Fruit fly (Drosophila melanogaster) whole organism, embryonic: ENCODE data around the gene Rab23.

ENCODE experiments used
- Aef1 ChIP-seq: fragments of 200-800 bp; sonication (Bioruptor generic); IDR thresholded peaks from 3 replicates; pipeline ENCODE4 v1.3.6; 2022; ENCODE audit warnings: missing biosample characterization, missing genetic modification characterization
- CG10267 ChIP-seq: fragments of 200-800 bp; sonication (Bioruptor generic); optimal IDR thresholded peaks from 2 replicates; lab custom pipeline; 2018; ENCODE audit warnings: missing biosample characterization, mild to moderate bottlenecking, missing genetic modification characterization, moderate library complexity
- CG10366 ChIP-seq: fragments of 200-800 bp; sonication (Bioruptor generic); IDR thresholded peaks from 2 replicates; pipeline ENCODE4 v1.3.6; 2022; ENCODE audit warnings: missing biosample characterization, missing genetic modification characterization
- CG10979 ChIP-seq: fragments of 200-800 bp; sonication (Bioruptor generic); optimal IDR thresholded peaks from 2 replicates; lab custom pipeline; 2018; ENCODE audit warnings: missing biosample characterization, mild to moderate bottlenecking, missing genetic modification characterization, moderate library complexity
- CG11723 ChIP-seq: fragments of 200-800 bp; sonication (Bioruptor generic); optimal IDR thresholded peaks from 2 replicates; lab custom pipeline; 2017; ENCODE audit warnings: missing biosample characterization, mild to moderate bottlenecking, missing genetic modification characterization
- CG12104 ChIP-seq: fragments of 200-800 bp; sonication (Bioruptor generic); optimal IDR thresholded peaks from 3 replicates; lab custom pipeline; 2016; ENCODE audit warnings: missing biosample characterization, missing genetic modification characterization
- CG1233 ChIP-seq: fragments of 200-800 bp; sonication (Bioruptor generic); optimal IDR thresholded peaks from 4 replicates; lab custom pipeline; 2018; ENCODE audit warnings: missing biosample characterization, mild to moderate bottlenecking, missing genetic modification characterization
- CG13894 ChIP-seq: fragments of 200-800 bp; sonication (Bioruptor generic); optimal IDR thresholded peaks from 3 replicates; lab custom pipeline; 2018; ENCODE audit warnings: missing biosample characterization, mild to moderate bottlenecking, missing genetic modification characterization, moderate library complexity
- CG17385 ChIP-seq: fragments of 200-800 bp; sonication (Bioruptor generic); optimal IDR thresholded peaks from 3 replicates; lab custom pipeline; 2018; ENCODE audit warnings: missing biosample characterization, mild to moderate bottlenecking, missing genetic modification characterization
- CG18476 ChIP-seq: fragments of 200-800 bp; sonication (Bioruptor generic); optimal IDR thresholded peaks from 2 replicates; lab custom pipeline; 2016; ENCODE audit warnings: missing biosample characterization, mild to moderate bottlenecking, missing genetic modification characterization
- CG2889 ChIP-seq: fragments of 200-800 bp; sonication (Bioruptor generic); IDR thresholded peaks from 3 replicates; pipeline ENCODE4 v1.3.6; 2022; ENCODE audit warnings: missing biosample characterization, missing genetic modification characterization
- CG30020 ChIP-seq: fragments of 200-800 bp; optimal IDR thresholded peaks from 2 replicates; lab custom pipeline; 2019; ENCODE audit warnings: missing biosample characterization, mild to moderate bottlenecking, missing genetic modification characterization, moderate library complexity
- CG30403 ChIP-seq: fragments of 200-800 bp; sonication (Bioruptor generic); optimal IDR thresholded peaks from 3 replicates; lab custom pipeline; 2016; ENCODE audit warnings: missing biosample characterization, missing genetic modification characterization
- CG30431 ChIP-seq: fragments of 200-800 bp; sonication (Bioruptor generic); optimal IDR thresholded peaks from 2 replicates; lab custom pipeline; 2017; ENCODE audit warnings: missing biosample characterization, missing genetic modification characterization
- CG31441 ChIP-seq: fragments of 200-800 bp; sonication (Bioruptor generic); IDR thresholded peaks from 2 replicates; pipeline ENCODE4 v1.3.6; 2022; ENCODE audit warnings: missing biosample characterization, missing genetic modification characterization
- CG3163 ChIP-seq: fragments of 200-800 bp; sonication (Bioruptor generic); optimal IDR thresholded peaks from 3 replicates; lab custom pipeline; 2016; ENCODE audit warnings: missing biosample characterization, missing genetic modification characterization
- CG34376 ChIP-seq: fragments of 200-800 bp; sonication (Bioruptor generic); optimal IDR thresholded peaks from 2 replicates; lab custom pipeline; 2018; ENCODE audit warnings: missing biosample characterization, mild to moderate bottlenecking, missing genetic modification characterization
- CG8359 ChIP-seq: fragments of 200-800 bp; sonication (Bioruptor generic); optimal IDR thresholded peaks from 2 replicates; lab custom pipeline; 2017; ENCODE audit warnings: missing biosample characterization, mild to moderate bottlenecking, missing genetic modification characterization, borderline replicate concordance
- CG9215 ChIP-seq: fragments of 200-800 bp; sonication (Bioruptor generic); IDR thresholded peaks from 2 replicates; pipeline ENCODE4 v1.3.6; 2022; ENCODE audit warnings: missing biosample characterization, missing genetic modification characterization
- Chrac-16 ChIP-seq: fragments of 200-800 bp; sonication (Bioruptor generic); optimal IDR thresholded peaks from 3 replicates; lab custom pipeline; 2016; ENCODE audit warnings: missing biosample characterization, missing genetic modification characterization
- Dek ChIP-seq: fragments of 200-800 bp; sonication (Bioruptor generic); optimal IDR thresholded peaks from 3 replicates; lab custom pipeline; 2019; ENCODE audit warnings: missing biosample characterization, mild to moderate bottlenecking, missing genetic modification characterization, moderate library complexity
- Drgx ChIP-seq: fragments of 200-800 bp; sonication (Bioruptor generic); IDR thresholded peaks from 2 replicates; pipeline ENCODE4 v1.3.6; 2022; ENCODE audit warnings: missing biosample characterization, missing genetic modification characterization
- E2f1 ChIP-seq: fragments of 200-800 bp; sonication (Bioruptor generic); IDR thresholded peaks from 2 replicates; pipeline ENCODE4 v1.3.6; 2022; ENCODE audit warnings: missing biosample characterization, missing genetic modification characterization
- Eip74EF ChIP-seq, 2 experiments: fragments of 200-800 bp in 1 of 2; fragments of >200 bp in 1 of 2; sonication (Bioruptor generic) in 1 of 2; optimal IDR thresholded peaks; 2 replicates each; lab custom pipeline; 2017 to 2019; ENCODE audit warnings: missing biosample characterization in 2 of 2, missing genetic modification characterization in 2 of 2, mild to moderate bottlenecking in 1 of 2, moderate library complexity in 1 of 2
- Gug ChIP-seq: fragments of 200-800 bp; sonication (Bioruptor generic); IDR thresholded peaks from 4 replicates; pipeline ENCODE4 v1.3.6; 2022; ENCODE audit warnings: missing biosample characterization, missing genetic modification characterization
- H15 ChIP-seq: fragments of 200-800 bp; sonication (Bioruptor generic); IDR thresholded peaks from 3 replicates; pipeline ENCODE4 v1.3.6; 2022; ENCODE audit warnings: missing biosample characterization, missing genetic modification characterization
- Hr51 ChIP-seq, 2 experiments: fragments of 200-800 bp; sonication (Bioruptor generic); optimal IDR thresholded peaks; 2 replicates in 1 of 2; 3 replicates in 1 of 2; lab custom pipeline; 2016 to 2018; ENCODE audit warnings: missing biosample characterization in 2 of 2, missing genetic modification characterization in 2 of 2, mild to moderate bottlenecking in 1 of 2, moderate library complexity in 1 of 2
- Myb ChIP-seq: fragments of 200-800 bp; sonication (Bioruptor generic); optimal IDR thresholded peaks from 2 replicates; lab custom pipeline; 2016; ENCODE audit warnings: missing biosample characterization, missing genetic modification characterization
- Pdp1 ChIP-seq, 2 experiments: fragments of 200-800 bp; sonication (Bioruptor generic); optimal IDR thresholded peaks; 3 replicates each; lab custom pipeline; 2016; ENCODE audit warnings: missing biosample characterization in 2 of 2, missing genetic modification characterization in 2 of 2, mild to moderate bottlenecking in 1 of 2, moderate library complexity in 1 of 2
- Ptx1 ChIP-seq: fragments of 200-800 bp; sonication (Bioruptor generic); IDR thresholded peaks from 2 replicates; pipeline ENCODE4 v1.3.6; 2022; ENCODE audit warnings: missing biosample characterization, missing genetic modification characterization
- Rfx ChIP-seq: fragments of 200-800 bp; sonication (Bioruptor generic); IDR thresholded peaks from 2 replicates; pipeline ENCODE4 v1.3.6; 2022; ENCODE audit warnings: missing biosample characterization, missing genetic modification characterization
- Trl ChIP-seq, 3 experiments: fragments of >200 bp in 2 of 3; fragments of 200-800 bp in 1 of 3; sonication (Bioruptor generic) in 1 of 3; optimal IDR thresholded peaks; 2 replicates in 1 of 3; 3 replicates in 2 of 3; lab custom pipeline; 2016 to 2017; ENCODE audit warnings: missing biosample characterization in 1 of 3, missing genetic modification characterization in 1 of 3
- Xrp1 ChIP-seq: fragments of 200-800 bp; sonication (Bioruptor generic); IDR thresholded peaks from 2 replicates; pipeline ENCODE4 v1.3.6; 2022; ENCODE audit warnings: missing biosample characterization, missing genetic modification characterization
- ase ChIP-seq: fragments of 200-800 bp; sonication (Bioruptor generic); IDR thresholded peaks from 3 replicates; pipeline ENCODE4 v1.3.6; 2022; ENCODE audit warnings: missing biosample characterization, missing genetic modification characterization
- bowl ChIP-seq: fragments of 200-800 bp; sonication (Bioruptor generic); IDR thresholded peaks from 2 replicates; pipeline ENCODE4 v1.3.6; 2022; ENCODE audit warnings: missing biosample characterization, missing genetic modification characterization
- cato ChIP-seq: fragments of 200-800 bp; sonication (Bioruptor generic); optimal IDR thresholded peaks from 2 replicates; lab custom pipeline; 2016; ENCODE audit warnings: missing biosample characterization, missing genetic modification characterization, borderline replicate concordance
- chinmo ChIP-seq: fragments of 200-800 bp; sonication (Bioruptor generic); IDR thresholded peaks from 4 replicates; pipeline ENCODE4 v1.3.6; 2022; ENCODE audit warnings: missing biosample characterization, missing genetic modification characterization; ENCODE audit not compliant: partially characterized antibody
- croc ChIP-seq: fragments of 200-800 bp; sonication (Bioruptor generic); conservative IDR thresholded peaks from 3 replicates; pipeline ENCODE4 v1.3.6; 2022; ENCODE audit warnings: missing biosample characterization, missing genetic modification characterization
- dati ChIP-seq: fragments of 200-800 bp; sonication (Bioruptor generic); IDR thresholded peaks from 2 replicates; pipeline ENCODE4 v1.3.6; 2022; ENCODE audit warnings: missing biosample characterization, missing genetic modification characterization
- dysf ChIP-seq: fragments of 200-800 bp; sonication (Bioruptor generic); IDR thresholded peaks from 3 replicates; pipeline ENCODE4 v1.3.6; 2022; ENCODE audit warnings: missing biosample characterization, missing genetic modification characterization
- gcm2 ChIP-seq: fragments of 200-800 bp; sonication (Bioruptor generic); optimal IDR thresholded peaks from 2 replicates; lab custom pipeline; 2016; ENCODE audit warnings: missing biosample characterization, missing genetic modification characterization
- gem ChIP-seq: fragments of 200-800 bp; sonication (Bioruptor generic); optimal IDR thresholded peaks from 2 replicates; lab custom pipeline; 2019; ENCODE audit warnings: missing biosample characterization, mild to moderate bottlenecking, missing genetic modification characterization, moderate library complexity
- ind ChIP-seq: fragments of 200-800 bp; sonication (Bioruptor generic); optimal IDR thresholded peaks from 3 replicates; lab custom pipeline; 2016; ENCODE audit warnings: missing biosample characterization, missing genetic modification characterization
- pnt ChIP-seq: fragments of 200-800 bp; sonication (Bioruptor generic); optimal IDR thresholded peaks from 3 replicates; lab custom pipeline; 2016; ENCODE audit warnings: missing biosample characterization, missing genetic modification characterization
- prd ChIP-seq, 3 experiments: fragments of >200 bp in 2 of 3; fragments of 200-800 bp in 1 of 3; sonication (Bioruptor generic) in 1 of 3; optimal IDR thresholded peaks in 2 of 3; IDR thresholded peaks in 1 of 3; 2 replicates in 2 of 3; 3 replicates in 1 of 3; pipeline versions ENCODE4 v1.3.6 to Lab custom; 2017 to 2022; ENCODE audit warnings: missing biosample characterization in 1 of 3, missing genetic modification characterization in 1 of 3
- row ChIP-seq: fragments of 200-800 bp; sonication (Bioruptor generic); IDR thresholded peaks from 3 replicates; pipeline ENCODE4 v1.3.6; 2022; ENCODE audit warnings: missing biosample characterization, missing genetic modification characterization
- sna ChIP-seq: fragments of 200-800 bp; sonication (Bioruptor generic); IDR thresholded peaks from 2 replicates; pipeline ENCODE4 v1.3.6; 2022; ENCODE audit warnings: missing biosample characterization, missing genetic modification characterization; ENCODE audit not compliant: partially characterized antibody

Rab23 gene

DNA sequence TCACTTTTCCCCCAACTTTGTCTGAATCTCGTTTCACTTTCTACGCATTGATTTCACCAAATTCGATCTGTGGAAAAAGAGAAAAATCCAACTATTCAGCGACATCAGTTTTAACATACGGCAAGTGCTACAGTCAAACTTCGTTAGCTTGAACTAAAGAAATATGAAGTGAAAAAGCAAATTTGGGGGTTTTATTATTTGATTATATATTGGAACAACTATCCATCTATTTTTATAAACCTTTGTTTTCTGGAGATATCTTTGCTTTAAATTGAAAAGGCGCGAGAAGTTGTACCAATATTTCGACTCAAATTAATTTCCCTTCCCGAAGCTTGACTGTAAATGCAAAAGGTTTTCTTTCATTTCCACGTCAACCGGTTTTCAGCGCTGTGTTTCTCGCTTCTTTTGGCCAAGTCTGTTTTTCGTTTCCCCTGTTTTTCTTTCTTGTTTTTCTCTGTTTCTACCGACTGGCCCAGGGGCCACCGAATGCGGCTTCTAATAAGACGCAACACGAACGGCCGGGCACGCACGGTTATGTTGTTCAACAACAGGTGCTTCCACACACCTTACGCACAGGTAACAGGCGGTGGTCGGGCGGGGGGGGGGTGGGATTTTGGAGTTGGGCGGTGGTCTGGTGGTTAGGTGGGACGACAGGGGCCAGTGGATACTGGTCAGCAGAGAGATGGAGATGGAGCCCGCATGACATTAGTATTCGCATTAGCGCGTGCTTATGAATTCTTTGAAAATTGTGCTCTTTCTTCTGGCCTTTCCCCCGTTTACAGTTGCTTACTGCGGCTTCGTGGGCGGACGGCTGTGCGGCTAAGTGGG, 2.1 kb downstream of the Rab23 start (continued):
- peak; percentile 57 for TF ChIP-seq CG1233 (GFP tag; lab: Kevin White, UChicago)
- peak; percentile 85 for TF ChIP-seq Xrp1
- peak; percentile 36 for TF ChIP-seq ind (GFP tag; lab: Kevin White, UChicago)
- TF ChIP-seq Ptx1 (GFP tag; lab: Robert Waterston, UW), result peak; percentile 50
- TF ChIP-seq CG10979 (tag; lab: Kevin White, UChicago), result peak; percentile 82
- peak; percentile 50 for TF ChIP-seq pnt (GFP tag; lab: Kevin White, UChicago)
- TF ChIP-seq Chrac-16 (GFP tag; lab: Kevin White, UChicago), result peak; percentile 48
- peak; percentile 8 for TF ChIP-seq cato (GFP tag; lab: Kevin White, UChicago)
- TF ChIP-seq CG18476 (GFP tag; lab: Kevin White, UChicago), result peak; percentile 24
- peak in 1 of 2 experiments; percentile 75 for TF ChIP-seq Eip74EF (GFP tag; optimal IDR thresholded peaks at IDR 0.05; lab: Kevin White, UChicago)
- TF ChIP-seq CG30431 (GFP tag; lab: Kevin White, UChicago), result no peak
- peak; percentile 64 for TF ChIP-seq CG30403
- no peak for TF ChIP-seq Trl (optimal IDR thresholded peaks at IDR 0.05; lab: Kevin White, UChicago)
- TF ChIP-seq Trl (GFP tag; optimal IDR thresholded peaks at IDR 0.05; lab: Kevin White, UChicago), result peak; percentile 8
- no peak for TF ChIP-seq CG13894
- peak; percentile 83 for TF ChIP-seq gem (tag; lab: Kevin White, UChicago)
- peak; percentile 11 for TF ChIP-seq gcm2
- TF ChIP-seq Pdp1 (GFP tag; optimal IDR thresholded peaks at IDR 0.05; lab: Kevin White, UChicago), result peak in 1 of 2 experiments; percentile 35
- TF ChIP-seq bowl (GFP tag; lab: Robert Waterston, UW), result no peak
- no peak for TF ChIP-seq CG12104
- TF ChIP-seq Drgx (GFP tag; lab: Robert Waterston, UW), result peak; percentile 84
- peak; percentile 42 for TF ChIP-seq Rfx (GFP tag; lab: Robert Waterston, UW)
- TF ChIP-seq Hr51 (GFP tag; optimal IDR thresholded peaks at IDR 0.05; lab: Kevin White, UChicago), result peak in 1 of 2 experiments; percentile 9
- peak; percentile 28; the same call in 1 of the 3 replicates for TF ChIP-seq CG2889 (GFP tag; lab: Robert Waterston, UW)
- peak; percentile 58 for TF ChIP-seq E2f1
- peak; percentile 58 for TF ChIP-seq CG17385
- TF ChIP-seq CG8359, result peak; percentile 11
- TF ChIP-seq CG10267 (tag; lab: Kevin White, UChicago), result peak; percentile 73
- TF ChIP-seq Gug, result peak; percentile 10; the same call in 1 of the 4 replicates
- peak; percentile 49 for TF ChIP-seq CG11723 (GFP tag; lab: Kevin White, UChicago)
- peak; percentile 14; the same call in 1 of the 2 replicates for TF ChIP-seq CG10366 (GFP tag; lab: Robert Waterston, UW)
- TF ChIP-seq sna (GFP tag; lab: Robert Waterston, UW), result no peak
- peak; percentile 79 for TF ChIP-seq row (GFP tag; lab: Robert Waterston, UW)
- TF ChIP-seq dati, result 0 out of 2 replicates have a peak, but pooled peaks have one; percentile 7
- 0 out of 3 replicates have a peak, but pooled peaks have one; percentile 11 for TF ChIP-seq ase (GFP tag; lab: Robert Waterston, UW)
- peak; percentile 18 for TF ChIP-seq Dek (tag; lab: Kevin White, UChicago)
- TF ChIP-seq Aef1 (GFP tag; lab: Robert Waterston, UW), result no peak
- no peak for TF ChIP-seq CG3163 (GFP tag; lab: Kevin White, UChicago)
- no peak for TF ChIP-seq Myb (GFP tag; lab: Kevin White, UChicago)
- TF ChIP-seq CG30020 (tag; lab: Kevin White, UChicago), result peak; percentile 2
- TF ChIP-seq CG31441 (GFP tag; lab: Robert Waterston, UW), result peak; percentile 83
- TF ChIP-seq H15, result 0 out of 3 replicates have a peak, but pooled peaks have one; percentile 32
- no peak for TF ChIP-seq CG34376 (GFP tag; lab: Kevin White, UChicago)
- TF ChIP-seq prd (optimal IDR thresholded peaks at IDR 0.05; lab: Kevin White, UChicago), result no peak
- TF ChIP-seq prd (GFP tag; IDR thresholded peaks at IDR 0.05; lab: Robert Waterston, UW), result peak; percentile 50; the same call in 2 of the 3 replicates
- TF ChIP-seq CG9215 (GFP tag; lab: Robert Waterston, UW), result no peak
- TF ChIP-seq croc (GFP tag; lab: Robert Waterston, UW), result peak; percentile 53; the same call in 2 of the 3 replicates
- 0 out of 4 replicates have a peak, but pooled peaks have one; percentile 21 for TF ChIP-seq chinmo (GFP tag; lab: Robert Waterston, UW)
- peak; percentile 61; the same call in 2 of the 3 replicates for TF ChIP-seq dysf (GFP tag; lab: Robert Waterston, UW)
